Worm (Caenorhabditis elegans): ENCODE results near the gene R02F2.8.

The R02F2.8 gene

ce11 chrIII:5500732-5501131 lies 5.7 kb upstream of the R02F2.8 start:
- TF ChIP-seq F57C9.4 (tag; optimal IDR thresholded peaks at IDR 0.05) (no peak), bed-2 (GFP tag; IDR thresholded peaks at IDR 0.05) (no peak), F22D6.2 (tag; optimal IDR thresholded peaks at IDR 0.05) (no peak), lin-35 (GFP tag; optimal IDR thresholded peaks at IDR 0.05) (no peak), egl-44 (GFP tag; IDR thresholded peaks at IDR 0.05) (no peak), dox-1 (GFP tag; IDR thresholded peaks at IDR 0.05) (no peak), bed-1 (GFP tag; IDR thresholded peaks at IDR 0.05) (no peak), T07F8.4 (tag; optimal IDR thresholded peaks at IDR 0.05) (no peak), Y95B8A.8 (GFP tag; IDR thresholded peaks at IDR 0.05) (no peak), mes-4 (tag; optimal IDR thresholded peaks at IDR 0.05) (no peak), F10E7.11 (tag; optimal IDR thresholded peaks at IDR 0.05) (no peak), D2030.7 (GFP tag; IDR thresholded peaks at IDR 0.05) (no peak), nhr-80 (tag; optimal IDR thresholded peaks at IDR 0.05) (no peak), hlh-26 (GFP tag; conservative IDR thresholded peaks at IDR 0.05) (no peak), K11D2.4 (GFP tag; IDR thresholded peaks at IDR 0.05) (no peak), madf-8 (GFP tag; conservative IDR thresholded peaks at IDR 0.05) (no peak), aptf-2 (GFP tag; conservative IDR thresholded peaks at IDR 0.05) (no peak)

DNA sequence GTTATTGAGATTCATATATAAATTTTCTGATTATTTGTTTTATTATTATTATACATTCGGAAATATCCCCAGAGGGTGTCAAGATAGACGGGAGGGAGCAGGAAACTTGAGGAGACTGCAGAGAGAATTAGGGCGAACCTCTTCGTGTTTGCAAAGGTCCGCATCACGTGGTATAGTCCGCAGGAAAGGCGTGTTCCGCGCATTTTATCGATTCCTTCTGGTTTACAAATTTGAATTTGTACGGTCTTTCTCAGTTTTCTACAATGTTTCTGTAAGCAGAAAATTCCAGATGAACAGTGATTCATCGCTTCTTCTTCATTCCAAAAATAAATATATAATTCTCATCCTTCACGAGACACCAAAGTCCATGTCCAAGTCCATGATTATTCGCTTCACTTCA lies 4.9 kb upstream of the R02F2.8 start:
- TF ChIP-seq B0261.1 (tag; optimal IDR thresholded peaks at IDR 0.05) = no peak
- no peak for TF ChIP-seq F49E8.2 (tag; optimal IDR thresholded peaks at IDR 0.05; ENCODE audit: insufficient read depth)
- no peak for TF ChIP-seq ceh-27 (GFP tag; optimal IDR thresholded peaks at IDR 0.05)
- no peak for TF ChIP-seq somi-1 (GFP tag; optimal IDR thresholded peaks at IDR 0.05)
- TF ChIP-seq bed-1 (GFP tag; IDR thresholded peaks at IDR 0.05) = no peak
- no peak for TF ChIP-seq nfya-1 (tag; optimal IDR thresholded peaks at IDR 0.05; ENCODE audit: borderline replicate concordance, insufficient read depth)
- TF ChIP-seq mxl-1 (tag; optimal IDR thresholded peaks at IDR 0.05) = no peak
- TF ChIP-seq F57C9.4 (tag; optimal IDR thresholded peaks at IDR 0.05) = no peak
- TF ChIP-seq snpc-3.4 (tag; optimal IDR thresholded peaks at IDR 0.05) = no peak
- no peak for TF ChIP-seq lir-1 (GFP tag; conservative IDR thresholded peaks at IDR 0.05)
- TF ChIP-seq cebp-2 (GFP tag; IDR thresholded peaks at IDR 0.05) = no peak
- TF ChIP-seq B0035.1 (tag; optimal IDR thresholded peaks at IDR 0.05) = no peak
- no peak for TF ChIP-seq let-607 (tag; optimal IDR thresholded peaks at IDR 0.05)
- no peak for TF ChIP-seq hlh-12 (tag; optimal IDR thresholded peaks at IDR 0.05)
- no peak for TF ChIP-seq unc-130 (GFP tag; optimal IDR thresholded peaks at IDR 0.05)
- no peak for TF ChIP-seq lin-54 (GFP tag; optimal IDR thresholded peaks at IDR 0.05)
- TF ChIP-seq madf-3 (GFP tag; IDR thresholded peaks at IDR 0.05) = no peak
- TF ChIP-seq ztf-28 (GFP tag; IDR thresholded peaks at IDR 0.05) = no peak

ce11 chrIII:5498973-5499372 lies 3.9 kb upstream of the R02F2.8 start, which contains the start of gene R02F2.9:
Gene R02F2.9 (plus strand): TSS chrIII:5499190.
- TF ChIP-seq snpc-1.1 (tag; optimal IDR thresholded peaks at IDR 0.05; ENCODE audit: insufficient read depth) = no peak
- TF ChIP-seq ztf-3 (GFP tag; optimal IDR thresholded peaks at IDR 0.05) = no peak
- TF ChIP-seq F37B4.10 (GFP tag; IDR thresholded peaks at IDR 0.05) = no peak
- TF ChIP-seq C06A6.2 (GFP tag; conservative IDR thresholded peaks at IDR 0.05) = no peak
- no peak for TF ChIP-seq lin-40 (tag; optimal IDR thresholded peaks at IDR 0.05)
- no peak for TF ChIP-seq ceh-58 (GFP tag; IDR thresholded peaks at IDR 0.05)
- TF ChIP-seq D2030.7 (GFP tag; IDR thresholded peaks at IDR 0.05) = no peak
- no peak for TF ChIP-seq ztf-18 (tag; optimal IDR thresholded peaks at IDR 0.05)
- TF ChIP-seq dox-1 (GFP tag; IDR thresholded peaks at IDR 0.05) = no peak
- no peak for TF ChIP-seq let-526 (GFP tag; IDR thresholded peaks at IDR 0.05)
- TF ChIP-seq efl-1 (GFP tag; optimal IDR thresholded peaks at IDR 0.05) = peak; percentile 44
- peak in 1 of 3 experiments; percentile 78 for TF ChIP-seq lin-35 (GFP tag; optimal IDR thresholded peaks at IDR 0.05)
- peak; percentile 60 for TF ChIP-seq lin-54 (GFP tag; optimal IDR thresholded peaks at IDR 0.05)
- peak; percentile 35 for TF ChIP-seq dpl-1 (GFP tag; optimal IDR thresholded peaks at IDR 0.05)
- no peak for TF ChIP-seq hsf-1 (GFP tag; IDR thresholded peaks at IDR 0.05)
- no peak for TF ChIP-seq Y95B8A.8 (GFP tag; IDR thresholded peaks at IDR 0.05)
- TF ChIP-seq tlf-1 (GFP tag; optimal IDR thresholded peaks at IDR 0.05) = no peak
- TF ChIP-seq attf-3 (GFP tag; conservative IDR thresholded peaks at IDR 0.05) = peak; percentile 95
- TF ChIP-seq sdz-38 (tag; optimal IDR thresholded peaks at IDR 0.05) = no peak
- peak; percentile 27 for TF ChIP-seq him-1 (tag; optimal IDR thresholded peaks at IDR 0.05)
